Worm (Caenorhabditis elegans) whole organism, late embryonic: ENCODE measurements around the gene lgc-16.
A peak's percentile ranks its signal among the peaks of the same experiment; 100 is the strongest.

Source experiments
- C38D4.7 ChIP-seq: fragments of 200-800 bp; sonication (Bioruptor generic); optimal IDR thresholded peaks from 2 replicates; lab custom pipeline; 2018; ENCODE audit warnings: mild to moderate bottlenecking, missing genetic modification characterization, moderate library complexity, missing compliant biosample characterization
- K02D7.2 ChIP-seq: sonication (generic microtip); optimal IDR thresholded peaks from 2 replicates; lab custom pipeline; 2017; ENCODE audit warnings: mild to moderate bottlenecking, missing genetic modification characterization, missing compliant biosample characterization
- K09A11.1 ChIP-seq: sonication (generic microtip); optimal IDR thresholded peaks from 2 replicates; lab custom pipeline; 2017; ENCODE audit warnings: antibody characterized with exemption, mild to moderate bottlenecking, missing genetic modification characterization, missing compliant biosample characterization; ENCODE audit not compliant: insufficient read depth
- Y22D7AL.16 ChIP-seq: sonication (generic microtip); optimal IDR thresholded peaks from 2 replicates; lab custom pipeline; 2016; ENCODE audit warnings: missing genetic modification characterization, missing compliant biosample characterization
- ahr-1 ChIP-seq: sonication (generic microtip); optimal IDR thresholded peaks from 2 replicates; lab custom pipeline; 2016; ENCODE audit warnings: missing genetic modification characterization, missing compliant biosample characterization
- ama-1 ChIP-seq: fragments of 150-350 bp; optimal IDR thresholded peaks from 2 replicates; lab custom pipeline; 2014
- ceh-18 ChIP-seq: sonication (generic microtip); optimal IDR thresholded peaks from 2 replicates; lab custom pipeline; 2016; ENCODE audit warnings: missing genetic modification characterization, missing compliant biosample characterization
- ceh-19 ChIP-seq: fragments of 200-800 bp; sonication (Bioruptor generic); optimal IDR thresholded peaks from 2 replicates; lab custom pipeline; 2018; ENCODE audit warnings: mild to moderate bottlenecking, missing genetic modification characterization, missing compliant biosample characterization
- ceh-22 ChIP-seq: sonication (generic microtip); optimal IDR thresholded peaks from 2 replicates; lab custom pipeline; 2017; ENCODE audit warnings: missing biosample characterization, missing genetic modification characterization
- ceh-24 ChIP-seq: sonication (generic microtip); optimal IDR thresholded peaks from 2 replicates; lab custom pipeline; 2016; ENCODE audit warnings: mild to moderate bottlenecking, missing genetic modification characterization, missing compliant biosample characterization
- ceh-30 ChIP-seq: fragments of 150-350 bp; optimal IDR thresholded peaks from 2 replicates; lab custom pipeline; 2014; ENCODE audit warnings: missing biosample characterization, missing genetic modification characterization
- ceh-31 ChIP-seq: sonication (generic microtip); optimal IDR thresholded peaks from 2 replicates; lab custom pipeline; 2016; ENCODE audit warnings: missing genetic modification characterization, missing compliant biosample characterization
- ceh-45 ChIP-seq: fragments of 200-800 bp; sonication (Bioruptor generic); IDR thresholded peaks from 2 replicates; pipeline ENCODE4 v1.3.6; 2022; ENCODE audit warnings: missing genetic modification reagents, missing genetic modification characterization, missing compliant biosample characterization
- ceh-48 ChIP-seq: sonication (generic microtip); optimal IDR thresholded peaks from 2 replicates; lab custom pipeline; 2016; ENCODE audit warnings: missing genetic modification characterization, inconsistent platforms, missing compliant biosample characterization
- ceh-6 ChIP-seq: fragments of 200-800 bp; sonication (Bioruptor generic); optimal IDR thresholded peaks from 2 replicates; lab custom pipeline; 2018; ENCODE audit warnings: mild to moderate bottlenecking, missing genetic modification characterization, missing compliant biosample characterization
- ceh-9 ChIP-seq: sonication (generic microtip); optimal IDR thresholded peaks from 2 replicates; lab custom pipeline; 2016; ENCODE audit warnings: mild to moderate bottlenecking, missing genetic modification characterization, inconsistent platforms, missing compliant biosample characterization
- che-1 ChIP-seq: sonication (generic microtip); optimal IDR thresholded peaks from 2 replicates; lab custom pipeline; 2016; ENCODE audit warnings: mild to moderate bottlenecking, missing genetic modification characterization, missing compliant biosample characterization
- dmd-4 ChIP-seq: sonication (generic microtip); optimal IDR thresholded peaks from 2 replicates; lab custom pipeline; 2016; ENCODE audit warnings: borderline replicate concordance, missing genetic modification characterization, missing compliant biosample characterization
- elt-2 ChIP-seq: sonication (generic microtip); optimal IDR thresholded peaks from 2 replicates; lab custom pipeline; 2016; ENCODE audit warnings: missing genetic modification reagents, missing genetic modification characterization, missing compliant biosample characterization
- elt-4 ChIP-seq: sonication (generic microtip); optimal IDR thresholded peaks from 2 replicates; lab custom pipeline; 2016; ENCODE audit warnings: missing genetic modification characterization, missing compliant biosample characterization
- eyg-1 ChIP-seq: sonication (generic microtip); optimal IDR thresholded peaks from 2 replicates; lab custom pipeline; 2016; ENCODE audit warnings: missing genotype, missing genetic modification characterization, missing compliant biosample characterization
- fkh-10 ChIP-seq: fragments of 150-350 bp; optimal IDR thresholded peaks from 2 replicates; lab custom pipeline; 2014; ENCODE audit warnings: missing biosample characterization, missing genetic modification reagents, missing genetic modification characterization
- fkh-6 ChIP-seq: sonication (generic microtip); optimal IDR thresholded peaks from 2 replicates; lab custom pipeline; 2016; ENCODE audit warnings: missing genetic modification characterization, missing compliant biosample characterization
- gmeb-2 ChIP-seq: sonication (generic microtip); optimal IDR thresholded peaks from 2 replicates; lab custom pipeline; 2016; ENCODE audit warnings: missing genetic modification characterization, inconsistent platforms, missing compliant biosample characterization
- hlh-15 ChIP-seq: sonication (generic microtip); optimal IDR thresholded peaks from 2 replicates; lab custom pipeline; 2016; ENCODE audit warnings: missing genetic modification characterization, missing compliant biosample characterization
- hlh-30 ChIP-seq: sonication (generic microtip); optimal IDR thresholded peaks from 2 replicates; lab custom pipeline; 2017; ENCODE audit warnings: antibody characterized with exemption, missing genetic modification characterization, missing compliant biosample characterization; ENCODE audit not compliant: insufficient read depth
- hlh-6 ChIP-seq: sonication (generic microtip); optimal IDR thresholded peaks from 2 replicates; lab custom pipeline; 2016; ENCODE audit warnings: missing genotype, missing genetic modification characterization, missing compliant biosample characterization
- hlh-8 ChIP-seq: sonication (generic microtip); optimal IDR thresholded peaks from 2 replicates; lab custom pipeline; 2016; ENCODE audit warnings: missing genotype, missing genetic modification characterization, missing compliant biosample characterization
- lim-6 ChIP-seq: sonication (generic microtip); optimal IDR thresholded peaks from 2 replicates; lab custom pipeline; 2016; ENCODE audit warnings: missing genetic modification characterization, missing compliant biosample characterization
- lin-11 ChIP-seq: fragments of 200-800 bp; sonication (Bioruptor generic); optimal IDR thresholded peaks from 2 replicates; lab custom pipeline; 2018; ENCODE audit warnings: mild to moderate bottlenecking, missing genetic modification characterization, missing compliant biosample characterization
- madf-2 ChIP-seq: sonication (generic microtip); optimal IDR thresholded peaks from 2 replicates; lab custom pipeline; 2017; ENCODE audit warnings: missing genetic modification characterization, missing compliant biosample characterization
- nhr-11 ChIP-seq: fragments of 150-350 bp; optimal IDR thresholded peaks from 2 replicates; lab custom pipeline; 2014; ENCODE audit warnings: missing biosample characterization, missing genetic modification characterization
- npax-4 ChIP-seq: sonication (generic microtip); optimal IDR thresholded peaks from 2 replicates; lab custom pipeline; 2016; ENCODE audit warnings: missing genetic modification characterization, missing compliant biosample characterization
- pax-1 ChIP-seq: fragments of 150-350 bp; optimal IDR thresholded peaks from 2 replicates; lab custom pipeline; 2014; ENCODE audit warnings: missing biosample characterization, missing genetic modification characterization
- pha-2 ChIP-seq: sonication (generic microtip); optimal IDR thresholded peaks from 2 replicates; lab custom pipeline; 2017; ENCODE audit warnings: mild to moderate bottlenecking, missing genetic modification characterization, missing compliant biosample characterization
- pha-4 ChIP-seq: fragments of 150-350 bp; optimal IDR thresholded peaks from 2 replicates; lab custom pipeline; 2018; ENCODE audit warnings: missing biosample characterization, missing genetic modification reagents, missing genetic modification characterization
- pqm-1 ChIP-seq: sonication (generic microtip); optimal IDR thresholded peaks from 2 replicates; lab custom pipeline; 2016; ENCODE audit warnings: missing genetic modification characterization, missing compliant biosample characterization
- pros-1 ChIP-seq: fragments of 150-350 bp; optimal IDR thresholded peaks from 2 replicates; lab custom pipeline; 2014; ENCODE audit warnings: missing biosample characterization, missing genetic modification reagents, missing genetic modification characterization
- ref-2 ChIP-seq: sonication (generic microtip); optimal IDR thresholded peaks from 2 replicates; lab custom pipeline; 2016; ENCODE audit warnings: missing genetic modification characterization, missing compliant biosample characterization
- rnt-1 ChIP-seq: sonication (generic microtip); optimal IDR thresholded peaks from 2 replicates; lab custom pipeline; 2016; ENCODE audit warnings: missing genetic modification characterization, missing compliant biosample characterization
- sdc-2 ChIP-seq: sonication (generic microtip); optimal IDR thresholded peaks from 2 replicates; lab custom pipeline; 2016; ENCODE audit warnings: missing genotype, missing genetic modification characterization, missing compliant biosample characterization
- sox-2 ChIP-seq: fragments of 200-800 bp; sonication (Bioruptor generic); IDR thresholded peaks from 2 replicates; pipeline ENCODE4 v1.3.6; 2022; ENCODE audit warnings: missing genetic modification reagents, missing genetic modification characterization, missing compliant biosample characterization
- sox-4 ChIP-seq: sonication (generic microtip); optimal IDR thresholded peaks from 2 replicates; lab custom pipeline; 2017; ENCODE audit warnings: mild to moderate bottlenecking, missing genetic modification characterization, inconsistent platforms, missing compliant biosample characterization
- tbx-2 ChIP-seq: sonication (generic microtip); optimal IDR thresholded peaks from 2 replicates; lab custom pipeline; 2016; ENCODE audit warnings: missing genetic modification characterization, missing compliant biosample characterization
- tbx-7 ChIP-seq: sonication (generic microtip); optimal IDR thresholded peaks from 2 replicates; lab custom pipeline; 2016; ENCODE audit warnings: missing genotype, missing genetic modification characterization, missing compliant biosample characterization
- unc-86 ChIP-seq: sonication (generic microtip); optimal IDR thresholded peaks from 2 replicates; lab custom pipeline; 2016; ENCODE audit warnings: missing genetic modification characterization, missing compliant biosample characterization

The lgc-16 gene

ce11 chrX:12097995-12098394 is 20.4 kb upstream of the lgc-16 start:
- TF ChIP-seq sox-4 (tag; lab: Kevin White, UChicago) (no peak), ceh-9 (tag; lab: Kevin White, UChicago) (no peak), gmeb-2 (tag; lab: Kevin White, UChicago) (no peak), ceh-48 (tag; lab: Kevin White, UChicago) (no peak), ceh-31 (tag; lab: Kevin White, UChicago) (no peak), Y22D7AL.16 (tag; lab: Kevin White, UChicago) (no peak)

- no peak for TF ChIP-seq unc-86 (tag; lab: Kevin White, UChicago)
- no peak for TF ChIP-seq npax-4
- no peak for TF ChIP-seq madf-2 (tag; lab: Kevin White, UChicago)
- TF ChIP-seq dmd-4 (tag; lab: Kevin White, UChicago), result no peak
- TF ChIP-seq eyg-1 (tag; lab: Kevin White, UChicago), result no peak
- no peak for TF ChIP-seq hlh-6 (tag; lab: Kevin White, UChicago)
- TF ChIP-seq ama-1, result no peak
Measured at ce11 chrX:12103712-12104111, 14.7 kb upstream of the lgc-16 start, which contains the start of gene W03G11.3. Gene W03G11.3 (minus strand): TSS chrX:12103812.

- no peak for TF ChIP-seq K02D7.2 (tag; lab: Kevin White, UChicago)
- TF ChIP-seq pqm-1, result no peak
- no peak for TF ChIP-seq hlh-15 (tag; lab: Kevin White, UChicago)
- no peak for TF ChIP-seq lim-6 (tag; lab: Kevin White, UChicago)
- no peak for TF ChIP-seq fkh-10 (GFP tag; lab: Kevin White, UChicago)
- no peak for TF ChIP-seq C38D4.7
- TF ChIP-seq pros-1, result no peak
- TF ChIP-seq lin-11, result no peak
- TF ChIP-seq ceh-18 (tag; lab: Kevin White, UChicago), result no peak
Measured at ce11 chrX:12104630-12105029, 13.8 kb upstream of the lgc-16 start, which contains the start of gene col-181. Gene col-181 (plus strand): TSS chrX:12104930.

ce11 chrX:12105458-12105857 is 13.0 kb upstream of the lgc-16 start:
- TF ChIP-seq ceh-22 (no peak), ceh-24 (no peak), pha-4 (tag; lab: Kevin White, UChicago) (no peak), pha-2 (tag; lab: Kevin White, UChicago) (no peak), ceh-45 (GFP tag; lab: Robert Waterston, UW) (no peak), pros-1 (no peak), fkh-6 (tag; lab: Kevin White, UChicago) (no peak), tbx-7 (tag; lab: Kevin White, UChicago) (no peak), npax-4 (no peak), C38D4.7 (no peak), che-1 (tag; lab: Kevin White, UChicago) (no peak), madf-2 (tag; lab: Kevin White, UChicago) (no peak), ref-2 (tag; lab: Kevin White, UChicago) (no peak), hlh-30 (tag; lab: Kevin White, UChicago) (no peak), elt-4 (tag; lab: Kevin White, UChicago) (no peak), tbx-2 (tag; lab: Kevin White, UChicago) (no peak), hlh-8 (no peak), sdc-2 (tag; lab: Kevin White, UChicago) (no peak), ceh-19 (GFP tag; lab: Kevin White, UChicago) (no peak)

- TF ChIP-seq ceh-22 (no peak), K09A11.1 (tag; lab: Kevin White, UChicago) (peak; percentile 84), eyg-1 (tag; lab: Kevin White, UChicago) (peak; percentile 95), dmd-4 (tag; lab: Kevin White, UChicago) (peak; percentile 96), ceh-19 (GFP tag; lab: Kevin White, UChicago) (peak; percentile 97), ceh-18 (tag; lab: Kevin White, UChicago) (peak; percentile 92), hlh-6 (tag; lab: Kevin White, UChicago) (peak; percentile 98), ceh-30 (peak; percentile 86), Y22D7AL.16 (tag; lab: Kevin White, UChicago) (peak; percentile 93), rnt-1 (peak; percentile 94), hlh-30 (tag; lab: Kevin White, UChicago) (peak; percentile 77), nhr-11 (tag; lab: Kevin White, UChicago) (no peak), elt-2 (tag; lab: Kevin White, UChicago) (peak; percentile 98), fkh-6 (tag; lab: Kevin White, UChicago) (peak; percentile 96), ahr-1 (tag; lab: Kevin White, UChicago) (peak; percentile 90), ceh-6 (GFP tag; lab: Kevin White, UChicago) (peak; percentile 97), lim-6 (tag; lab: Kevin White, UChicago) (peak; percentile 93), sox-2 (GFP tag; lab: Robert Waterston, UW) (peak; percentile 95), pax-1 (tag; lab: Kevin White, UChicago) (no peak), tbx-7 (tag; lab: Kevin White, UChicago) (peak; percentile 71)
Measured at ce11 chrX:12106004-12106403, 12.4 kb upstream of the lgc-16 start.
